Worm (Caenorhabditis elegans): ENCODE results near the gene C54E10.10.
A peak's percentile ranks its signal among the peaks of the same experiment; 100 is the strongest.

The C54E10.10 gene

ce11 chrV:18819643-18820042 lies 16.5 kb upstream of the C54E10.10 start, which contains the start of gene ncs-5:
Gene ncs-5 (plus strand): TSS chrV:18819766.
- no peak for TF ChIP-seq ceh-8 (GFP tag; optimal IDR thresholded peaks at IDR 0.05)
- TF ChIP-seq snpc-4 (tag; optimal IDR thresholded peaks at IDR 0.05), result no peak
- TF ChIP-seq lir-3 (tag; optimal IDR thresholded peaks at IDR 0.05; ENCODE audit: poor library complexity), result no peak
- TF ChIP-seq lin-35 (GFP tag; optimal IDR thresholded peaks at IDR 0.05), result no peak
- no peak for TF ChIP-seq tbx-2 (tag; optimal IDR thresholded peaks at IDR 0.05)
- no peak for TF ChIP-seq tlp-1 (tag; optimal IDR thresholded peaks at IDR 0.05)
- TF ChIP-seq Y116A8C.19 (tag; optimal IDR thresholded peaks at IDR 0.05; ENCODE audit: borderline replicate concordance), result no peak
- no peak for TF ChIP-seq dpl-1 (GFP tag; optimal IDR thresholded peaks at IDR 0.05)
- TF ChIP-seq nhr-28 (tag; optimal IDR thresholded peaks at IDR 0.05), result no peak
- no peak for TF ChIP-seq nhr-90 (tag; optimal IDR thresholded peaks at IDR 0.05; ENCODE audit: poor library complexity)
- no peak for TF ChIP-seq sox-4 (tag; optimal IDR thresholded peaks at IDR 0.05)
- TF ChIP-seq mep-1 (tag; optimal IDR thresholded peaks at IDR 0.05), result no peak
- TF ChIP-seq lin-13 (GFP tag; optimal IDR thresholded peaks at IDR 0.05), result no peak
- TF ChIP-seq nhr-85 (tag), result no peak
- no peak for TF ChIP-seq alr-1 (tag; optimal IDR thresholded peaks at IDR 0.05; ENCODE audit: borderline replicate concordance)
- no peak for TF ChIP-seq zip-4 (GFP tag; optimal IDR thresholded peaks at IDR 0.05)
- no peak for TF ChIP-seq nhr-19 (GFP tag; conservative IDR thresholded peaks at IDR 0.05)

ce11 chrV:18811360-18811759 lies 8.2 kb upstream of the C54E10.10 start, which contains the start of gene C54E10.7:
Gene C54E10.7 (plus strand): TSS chrV:18811660.
- TF ChIP-seq snpc-4 (tag; optimal IDR thresholded peaks at IDR 0.05) (no peak), lsy-2 (tag; optimal IDR thresholded peaks at IDR 0.05) (no peak), lir-3 (tag; optimal IDR thresholded peaks at IDR 0.05; ENCODE audit: poor library complexity) (no peak)

ce11 chrV:18810705-18811104 lies 7.5 kb upstream of the C54E10.10 start, which contains the start of gene C54E10.3:
Gene C54E10.3 (plus strand): TSS chrV:18811005.
- TF ChIP-seq unc-62 (GFP tag; optimal IDR thresholded peaks at IDR 0.05), result no peak
- TF ChIP-seq pqm-1 (tag; optimal IDR thresholded peaks at IDR 0.05), result no peak
- no peak for TF ChIP-seq unc-86 (tag; optimal IDR thresholded peaks at IDR 0.05)
- no peak for TF ChIP-seq ceh-63 (GFP tag; optimal IDR thresholded peaks at IDR 0.05)
- no peak for TF ChIP-seq tbx-2 (tag; optimal IDR thresholded peaks at IDR 0.05)
- no peak for TF ChIP-seq mef-2 (tag; optimal IDR thresholded peaks at IDR 0.05)
- TF ChIP-seq lin-35 (GFP tag; optimal IDR thresholded peaks at IDR 0.05), result no peak
- TF ChIP-seq egl-27 (tag; optimal IDR thresholded peaks at IDR 0.05), result no peak
- no peak for TF ChIP-seq fkh-8 (tag; optimal IDR thresholded peaks at IDR 0.05)
- TF ChIP-seq C34B4.2 (tag; optimal IDR thresholded peaks at IDR 0.05), result no peak
- no peak for TF ChIP-seq lir-3 (tag; optimal IDR thresholded peaks at IDR 0.05; ENCODE audit: poor library complexity)
- no peak for TF ChIP-seq efl-1 (optimal IDR thresholded peaks at IDR 0.05)
- no peak for TF ChIP-seq efl-1 (GFP tag; optimal IDR thresholded peaks at IDR 0.05 in 1 of 2)
- no peak for TF ChIP-seq unc-130 (tag; optimal IDR thresholded peaks at IDR 0.05)
- no peak for TF ChIP-seq nhr-237 (tag; optimal IDR thresholded peaks at IDR 0.05)

- 0 out of 2 replicates have a peak, but pooled peaks have one; percentile 11 for TF ChIP-seq nhr-19 (GFP tag; conservative IDR thresholded peaks at IDR 0.05)
- TF ChIP-seq ztf-4 (tag; optimal IDR thresholded peaks at IDR 0.05), result no peak
- no peak for TF ChIP-seq fkh-4 (tag; optimal IDR thresholded peaks at IDR 0.05; ENCODE audit: borderline replicate concordance)
- TF ChIP-seq ceh-82 (tag; optimal IDR thresholded peaks at IDR 0.05), result no peak
- no peak for TF ChIP-seq unc-130 (tag; optimal IDR thresholded peaks at IDR 0.05)
- TF ChIP-seq ztf-11 (tag; optimal IDR thresholded peaks at IDR 0.05), result peak in 1 of 2 experiments; percentile 23
- no peak for TF ChIP-seq nhr-76 (tag; optimal IDR thresholded peaks at IDR 0.05)
- TF ChIP-seq tbx-2 (tag; optimal IDR thresholded peaks at IDR 0.05), result peak; percentile 18
- no peak for TF ChIP-seq nhr-77 (tag; optimal IDR thresholded peaks at IDR 0.05)
- no peak for TF ChIP-seq fkh-10 (GFP tag; optimal IDR thresholded peaks at IDR 0.05)
- peak; percentile 9 for TF ChIP-seq nhr-47 (tag; optimal IDR thresholded peaks at IDR 0.05)
- peak in 1 of 2 experiments; percentile 5 for TF ChIP-seq efl-1 (optimal IDR thresholded peaks at IDR 0.05)
- no peak for TF ChIP-seq efl-1 (GFP tag; optimal IDR thresholded peaks at IDR 0.05 in 1 of 2)
- TF ChIP-seq xbp-1 (tag; optimal IDR thresholded peaks at IDR 0.05), result no peak
- TF ChIP-seq lin-14 (GFP tag; optimal IDR thresholded peaks at IDR 0.05), result peak; percentile 46
- peak; percentile 60 for TF ChIP-seq rnt-1 (tag; optimal IDR thresholded peaks at IDR 0.05)
- peak; percentile 16 for TF ChIP-seq snu-23 (GFP tag; optimal IDR thresholded peaks at IDR 0.05)
Observed at ce11 chrV:18808621-18809020, 5.5 kb upstream of the C54E10.10 start, which contains the start of gene C54E10.6. Gene C54E10.6 (minus strand): TSS chrV:18808729.

All from whole organism, L1 larva.